Fruit fly (Drosophila melanogaster) whole organism, larva: Measurements from ENCODE around the gene Cpr62Bc.
A peak's percentile ranks its signal among the peaks of the same experiment; 100 is the strongest.

ENCODE experiments used
- noc ChIP-seq: fragments of 200-800 bp; sonication (Bioruptor generic); optimal IDR thresholded peaks from 3 replicates; lab custom pipeline; 2019; ENCODE audit warnings: missing biosample characterization, mild to moderate bottlenecking, missing genetic modification characterization, moderate library complexity

The Cpr62Bc gene

dm6 chr3L:1808631-1809030 is 33.3 kb downstream of the Cpr62Bc start:
- TF ChIP-seq noc (tag; lab: Kevin White, UChicago), result peak; percentile 42

- no peak for TF ChIP-seq noc (tag; lab: Kevin White, UChicago)
These were observed 39.1 kb downstream of the Cpr62Bc start, which contains the start of the genes JTBR and CG42676 for dm6 chr3L:1802802-1803201. Gene JTBR, minus strand, starts transcription at chr3L:1802856. Gene CG42676, plus strand, starts transcription at chr3L:1803107.

dm6 chr3L:1798649-1799048 is 43.2 kb downstream of the Cpr62Bc start, which contains the start of gene Patj:
Gene Patj, plus strand, starts transcription at chr3L:1798803.
- TF ChIP-seq noc (tag; lab: Kevin White, UChicago), result no peak

- no peak for TF ChIP-seq noc (tag; lab: Kevin White, UChicago)
These were observed 44.9 kb downstream of the Cpr62Bc start, which contains the start of gene CG12020 for dm6 chr3L:1797005-1797404. Gene CG12020, plus strand, starts transcription at chr3L:1797305.

dm6 chr3L:1794943-1795696 is 46.8 kb downstream of the Cpr62Bc start, which contains the start of the genes alpha-Spec, dlt and Cdc37:
Gene alpha-Spec, minus strand, starts transcription at chr3L:1795328.
Gene dlt, minus strand, starts transcription at chr3L:1795328.
Gene Cdc37, plus strand, starts transcription at chr3L:1795392.
- no peak for TF ChIP-seq noc (tag; lab: Kevin White, UChicago)

- peak; percentile 58 for TF ChIP-seq noc (tag; lab: Kevin White, UChicago)
These were observed 47.5 kb downstream of the Cpr62Bc start for dm6 chr3L:1794164-1794942.
